Worm (Caenorhabditis elegans): Measurements from ENCODE around the gene Y54G2A.18.

DNA sequence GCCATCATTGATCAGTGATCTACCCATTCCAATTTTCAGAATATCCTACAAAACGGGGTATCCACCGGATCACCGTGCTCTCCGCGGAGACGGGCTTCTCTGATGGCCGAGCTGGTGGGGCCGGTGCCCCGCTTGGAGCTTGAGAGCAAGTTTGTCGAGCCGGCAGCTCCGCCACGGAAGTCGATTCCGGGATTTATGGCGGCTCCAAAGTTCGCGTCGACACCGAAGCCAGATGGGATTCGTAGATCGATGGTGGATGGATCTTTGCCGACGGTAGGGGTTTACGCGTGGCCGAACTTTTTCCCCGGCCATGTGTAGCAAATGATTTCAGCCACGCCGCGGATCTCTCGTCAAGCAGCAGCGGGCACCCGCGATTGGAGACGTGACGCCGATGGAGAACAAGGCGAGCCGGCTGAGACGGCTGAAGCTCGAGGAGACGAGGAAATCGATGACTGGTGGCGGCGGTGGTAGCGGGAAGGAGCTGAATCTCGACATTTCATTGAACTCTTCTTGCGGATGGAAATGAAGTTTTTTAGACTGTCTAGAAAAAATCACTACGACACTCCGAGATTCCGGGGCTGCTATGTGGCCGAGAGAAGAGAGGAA, 3.7 kb downstream of the Y54G2A.18 start:
- TF ChIP-seq ref-1 (GFP tag; conservative IDR thresholded peaks at IDR 0.05), result no peak
- no peak for TF ChIP-seq ztf-29 (GFP tag; IDR thresholded peaks at IDR 0.05)
- TF ChIP-seq med-1 (GFP tag; optimal IDR thresholded peaks at IDR 0.05; ENCODE audit: insufficient read depth), result no peak
